Worm (Caenorhabditis elegans) whole organism, late embryonic: ENCODE data around the gene F08H9.2.

ENCODE experiments used
- C08G9.2 ChIP-seq: sonication (generic microtip); optimal IDR thresholded peaks from 2 replicates; lab custom pipeline; 2016; ENCODE audit warnings: mild to moderate bottlenecking, missing genetic modification characterization, moderate library complexity, missing compliant biosample characterization
- F13H6.1 ChIP-seq: sonication (generic microtip); optimal IDR thresholded peaks from 2 replicates; lab custom pipeline; 2016; ENCODE audit warnings: missing genetic modification characterization, missing compliant biosample characterization
- K02D7.2 ChIP-seq: sonication (generic microtip); optimal IDR thresholded peaks from 2 replicates; lab custom pipeline; 2017; ENCODE audit warnings: mild to moderate bottlenecking, missing genetic modification characterization, missing compliant biosample characterization
- K09A11.1 ChIP-seq: sonication (generic microtip); optimal IDR thresholded peaks from 2 replicates; lab custom pipeline; 2017; ENCODE audit warnings: antibody characterized with exemption, mild to moderate bottlenecking, missing genetic modification characterization, missing compliant biosample characterization; ENCODE audit not compliant: insufficient read depth
- ceh-2 ChIP-seq: sonication (generic microtip); optimal IDR thresholded peaks from 2 replicates; lab custom pipeline; 2016; ENCODE audit warnings: missing genotype, missing genetic modification characterization, missing compliant biosample characterization
- ceh-22 ChIP-seq: sonication (generic microtip); optimal IDR thresholded peaks from 2 replicates; lab custom pipeline; 2017; ENCODE audit warnings: missing biosample characterization, missing genetic modification characterization
- ceh-30 ChIP-seq: fragments of 150-350 bp; optimal IDR thresholded peaks from 2 replicates; lab custom pipeline; 2014; ENCODE audit warnings: missing biosample characterization, missing genetic modification characterization
- ceh-31 ChIP-seq: sonication (generic microtip); optimal IDR thresholded peaks from 2 replicates; lab custom pipeline; 2016; ENCODE audit warnings: missing genetic modification characterization, missing compliant biosample characterization
- ceh-34 ChIP-seq: sonication (generic microtip); optimal IDR thresholded peaks from 2 replicates; lab custom pipeline; 2016; ENCODE audit warnings: mild to moderate bottlenecking, missing genetic modification characterization, missing compliant biosample characterization
- ceh-48 ChIP-seq: sonication (generic microtip); optimal IDR thresholded peaks from 2 replicates; lab custom pipeline; 2016; ENCODE audit warnings: missing genetic modification characterization, inconsistent platforms, missing compliant biosample characterization
- ceh-6 ChIP-seq: fragments of 200-800 bp; sonication (Bioruptor generic); optimal IDR thresholded peaks from 2 replicates; lab custom pipeline; 2018; ENCODE audit warnings: mild to moderate bottlenecking, missing genetic modification characterization, missing compliant biosample characterization
- elt-2 ChIP-seq: sonication (generic microtip); optimal IDR thresholded peaks from 2 replicates; lab custom pipeline; 2016; ENCODE audit warnings: missing genetic modification reagents, missing genetic modification characterization, missing compliant biosample characterization
- elt-4 ChIP-seq: sonication (generic microtip); optimal IDR thresholded peaks from 2 replicates; lab custom pipeline; 2016; ENCODE audit warnings: missing genetic modification characterization, missing compliant biosample characterization
- ets-4 ChIP-seq: sonication (generic microtip); optimal IDR thresholded peaks from 2 replicates; lab custom pipeline; 2016; ENCODE audit warnings: missing genetic modification characterization, missing compliant biosample characterization
- eyg-1 ChIP-seq: sonication (generic microtip); optimal IDR thresholded peaks from 2 replicates; lab custom pipeline; 2016; ENCODE audit warnings: missing genotype, missing genetic modification characterization, missing compliant biosample characterization
- fax-1 ChIP-seq: sonication (generic microtip); optimal IDR thresholded peaks from 2 replicates; lab custom pipeline; 2016; ENCODE audit warnings: missing genotype, missing genetic modification characterization, missing compliant biosample characterization
- fkh-6 ChIP-seq: sonication (generic microtip); optimal IDR thresholded peaks from 2 replicates; lab custom pipeline; 2016; ENCODE audit warnings: missing genetic modification characterization, missing compliant biosample characterization
- hlh-13 ChIP-seq: fragments of 200-800 bp; sonication (Bioruptor generic); optimal IDR thresholded peaks from 2 replicates; lab custom pipeline; 2018; ENCODE audit warnings: mild to moderate bottlenecking, missing genetic modification characterization, missing compliant biosample characterization
- hlh-15 ChIP-seq: sonication (generic microtip); optimal IDR thresholded peaks from 2 replicates; lab custom pipeline; 2016; ENCODE audit warnings: missing genetic modification characterization, missing compliant biosample characterization
- hlh-30 ChIP-seq: sonication (generic microtip); optimal IDR thresholded peaks from 2 replicates; lab custom pipeline; 2017; ENCODE audit warnings: antibody characterized with exemption, missing genetic modification characterization, missing compliant biosample characterization; ENCODE audit not compliant: insufficient read depth
- hlh-6 ChIP-seq: sonication (generic microtip); optimal IDR thresholded peaks from 2 replicates; lab custom pipeline; 2016; ENCODE audit warnings: missing genotype, missing genetic modification characterization, missing compliant biosample characterization
- madf-2 ChIP-seq: sonication (generic microtip); optimal IDR thresholded peaks from 2 replicates; lab custom pipeline; 2017; ENCODE audit warnings: missing genetic modification characterization, missing compliant biosample characterization
- mec-3 ChIP-seq: sonication (generic microtip); optimal IDR thresholded peaks from 2 replicates; lab custom pipeline; 2016; ENCODE audit warnings: borderline replicate concordance, missing genetic modification characterization, missing compliant biosample characterization
- nfya-1 ChIP-seq: sonication (generic microtip); optimal IDR thresholded peaks from 2 replicates; lab custom pipeline; 2017; ENCODE audit warnings: missing genetic modification characterization, mild to moderate bottlenecking, missing compliant biosample characterization, antibody characterized with exemption, moderate library complexity
- nhr-11 ChIP-seq: fragments of 150-350 bp; optimal IDR thresholded peaks from 2 replicates; lab custom pipeline; 2014; ENCODE audit warnings: missing biosample characterization, missing genetic modification characterization
- pat-9 ChIP-seq: fragments of 200-800 bp; sonication (Bioruptor generic); optimal IDR thresholded peaks from 2 replicates; lab custom pipeline; 2018; ENCODE audit warnings: mild to moderate bottlenecking, missing genetic modification characterization, moderate library complexity, missing compliant biosample characterization
- pqm-1 ChIP-seq: sonication (generic microtip); optimal IDR thresholded peaks from 2 replicates; lab custom pipeline; 2016; ENCODE audit warnings: missing genetic modification characterization, missing compliant biosample characterization
- rnt-1 ChIP-seq: sonication (generic microtip); optimal IDR thresholded peaks from 2 replicates; lab custom pipeline; 2016; ENCODE audit warnings: missing genetic modification characterization, missing compliant biosample characterization
- tbx-2 ChIP-seq: sonication (generic microtip); optimal IDR thresholded peaks from 2 replicates; lab custom pipeline; 2016; ENCODE audit warnings: missing genetic modification characterization, missing compliant biosample characterization
- unc-42 ChIP-seq: sonication (generic microtip); optimal IDR thresholded peaks from 2 replicates; lab custom pipeline; 2016; ENCODE audit warnings: missing genotype, missing genetic modification characterization, missing compliant biosample characterization
- unc-86 ChIP-seq: sonication (generic microtip); optimal IDR thresholded peaks from 2 replicates; lab custom pipeline; 2016; ENCODE audit warnings: missing genetic modification characterization, missing compliant biosample characterization
- zip-5 ChIP-seq: sonication (generic microtip); optimal IDR thresholded peaks from 2 replicates; lab custom pipeline; 2016; ENCODE audit warnings: missing genetic modification characterization, missing compliant biosample characterization

Gene F08H9.2

DNA sequence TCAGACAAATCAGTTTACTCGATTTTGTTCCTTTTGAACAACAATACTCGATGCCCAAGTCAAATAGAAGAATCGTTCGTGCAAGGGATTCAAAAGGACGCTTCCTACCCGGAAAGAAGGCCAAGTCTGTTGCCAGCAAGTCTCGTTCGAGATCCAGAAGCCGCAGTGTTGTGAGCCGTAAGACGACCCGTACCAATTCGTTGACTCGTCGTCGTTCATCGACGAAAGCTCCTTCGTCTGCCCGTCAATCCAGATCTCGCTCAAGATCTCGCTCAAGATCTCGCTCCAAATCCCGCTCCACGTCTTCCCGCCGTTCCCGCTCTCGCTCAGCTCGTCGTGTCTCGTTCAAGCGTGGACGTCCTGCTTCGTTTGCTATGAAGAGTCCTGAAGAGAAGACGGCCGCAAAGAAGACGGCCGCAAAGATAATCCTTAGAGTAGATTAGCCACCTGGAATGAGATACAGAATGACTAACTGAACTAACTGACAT, at the start of gene F08H9.2:
TSS of gene F08H9.2 (plus strand) at position 51 of the 488 bp plus-strand sequence.
- TF ChIP-seq hlh-15 (tag; lab: Kevin White, UChicago), result no peak
- no peak for TF ChIP-seq unc-86 (tag; lab: Kevin White, UChicago)
- TF ChIP-seq C08G9.2 (tag; lab: Kevin White, UChicago), result no peak
- no peak for TF ChIP-seq pqm-1 (tag; lab: Kevin White, UChicago)
- TF ChIP-seq fax-1 (tag; lab: Kevin White, UChicago), result no peak
- TF ChIP-seq ceh-22 (tag; lab: Kevin White, UChicago), result no peak
- TF ChIP-seq pat-9 (tag; lab: Kevin White, UChicago), result no peak
- TF ChIP-seq zip-5, result no peak
- TF ChIP-seq elt-2, result no peak
- no peak for TF ChIP-seq hlh-13 (GFP tag; lab: Kevin White, UChicago)
- TF ChIP-seq ceh-30 (tag; lab: Kevin White, UChicago), result no peak
- no peak for TF ChIP-seq mec-3 (tag; lab: Kevin White, UChicago)
- TF ChIP-seq ceh-34, result no peak

DNA sequence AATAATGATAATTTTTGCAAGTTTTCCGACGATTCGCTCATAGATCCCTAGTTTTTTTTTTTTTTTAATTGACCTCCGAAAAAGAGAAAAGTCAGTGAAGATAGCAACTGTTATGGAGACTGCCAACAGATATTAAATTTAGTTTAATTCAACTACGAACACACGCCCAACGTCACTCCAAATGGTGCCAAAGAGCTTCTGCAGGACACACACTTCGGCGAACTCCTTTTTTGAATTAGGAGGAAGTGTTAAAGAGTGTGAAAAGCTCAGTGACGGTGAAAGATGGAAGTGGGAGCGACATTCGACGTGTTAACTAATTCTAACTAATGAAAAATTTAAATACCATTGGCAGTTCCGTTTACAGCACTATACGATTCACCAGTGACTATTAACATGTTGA, 48.5 kb upstream of the F08H9.2 start:
- TF ChIP-seq mec-3 (tag; lab: Kevin White, UChicago) (no peak), C08G9.2 (tag; lab: Kevin White, UChicago) (no peak), K02D7.2 (no peak)

DNA sequence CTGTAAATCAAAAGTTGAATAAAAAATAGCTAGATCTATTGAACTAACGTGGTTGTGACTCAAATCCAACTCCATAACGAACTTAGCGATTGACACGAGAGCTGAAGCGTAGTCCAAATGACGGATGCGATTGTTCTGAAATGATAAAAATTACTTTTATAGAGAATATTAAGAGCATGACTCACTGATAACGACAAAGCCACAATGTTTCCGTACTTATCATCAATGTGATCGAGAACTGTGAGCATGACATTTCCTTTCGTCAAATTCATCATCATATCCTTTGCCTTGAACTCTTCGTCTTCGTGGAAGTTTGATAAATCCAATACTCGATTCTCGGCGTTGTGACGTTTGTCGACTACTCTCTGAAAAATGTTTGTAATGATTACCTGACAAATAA, 46.4 kb upstream of the F08H9.2 start:
- TF ChIP-seq madf-2 (tag; lab: Kevin White, UChicago), result no peak
- no peak for TF ChIP-seq ceh-22 (tag; lab: Kevin White, UChicago)
- TF ChIP-seq K09A11.1 (tag; lab: Kevin White, UChicago), result no peak
- no peak for TF ChIP-seq hlh-6
- TF ChIP-seq unc-42, result no peak
- no peak for TF ChIP-seq ets-4 (tag; lab: Kevin White, UChicago)
- no peak for TF ChIP-seq pat-9 (tag; lab: Kevin White, UChicago)
- no peak for TF ChIP-seq rnt-1
- TF ChIP-seq ceh-34, result no peak
- no peak for TF ChIP-seq mec-3 (tag; lab: Kevin White, UChicago)
- no peak for TF ChIP-seq tbx-2 (tag; lab: Kevin White, UChicago)

DNA sequence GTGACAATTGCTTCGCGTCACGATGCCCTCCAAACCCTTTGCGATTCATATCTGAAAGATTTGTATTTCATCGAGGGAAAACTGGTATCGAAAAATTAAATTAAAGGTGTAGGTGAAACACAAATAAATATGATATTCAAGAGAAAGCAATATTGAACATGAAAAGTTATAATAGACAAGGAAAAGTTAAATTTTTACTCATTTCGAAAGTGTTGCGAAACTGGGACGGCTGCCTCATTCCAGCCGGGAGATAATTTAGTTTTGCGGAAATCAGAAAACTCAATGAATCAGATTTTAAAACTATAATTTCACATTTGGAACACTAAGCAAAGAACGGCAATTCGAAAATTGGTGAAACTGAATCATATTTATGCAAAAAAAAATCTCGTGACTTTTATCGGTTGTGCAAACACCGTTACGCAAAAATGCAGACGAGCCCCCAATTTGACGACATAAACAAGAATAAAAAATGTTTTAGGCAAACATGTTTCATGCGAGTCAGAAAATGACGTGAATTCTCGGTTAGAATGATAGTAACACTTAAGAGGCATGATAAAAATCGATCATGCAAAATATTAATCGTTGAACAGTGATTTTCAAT, 45.4 kb upstream of the F08H9.2 start, which contains the start of the genes nxf-1 and C15H11.11:
TSS of gene nxf-1 (minus strand) at position 51 of the 601 bp plus-strand sequence.
TSS of gene C15H11.11 (plus strand) at position 536 of the 601 bp plus-strand sequence.
- peak; percentile 2 for TF ChIP-seq nfya-1 (tag; lab: Kevin White, UChicago)
- TF ChIP-seq fkh-6 (tag; lab: Kevin White, UChicago), result no peak
- peak; percentile 4 for TF ChIP-seq ceh-30 (tag; lab: Kevin White, UChicago)
- TF ChIP-seq nhr-11, result no peak
- peak; percentile 97 for TF ChIP-seq hlh-30
- no peak for TF ChIP-seq eyg-1 (tag; lab: Kevin White, UChicago)
- TF ChIP-seq F13H6.1 (tag; lab: Kevin White, UChicago), result no peak
- peak; percentile 17 for TF ChIP-seq unc-42
- TF ChIP-seq ceh-6 (GFP tag; lab: Kevin White, UChicago), result no peak
- peak; percentile 6 for TF ChIP-seq ceh-31

DNA sequence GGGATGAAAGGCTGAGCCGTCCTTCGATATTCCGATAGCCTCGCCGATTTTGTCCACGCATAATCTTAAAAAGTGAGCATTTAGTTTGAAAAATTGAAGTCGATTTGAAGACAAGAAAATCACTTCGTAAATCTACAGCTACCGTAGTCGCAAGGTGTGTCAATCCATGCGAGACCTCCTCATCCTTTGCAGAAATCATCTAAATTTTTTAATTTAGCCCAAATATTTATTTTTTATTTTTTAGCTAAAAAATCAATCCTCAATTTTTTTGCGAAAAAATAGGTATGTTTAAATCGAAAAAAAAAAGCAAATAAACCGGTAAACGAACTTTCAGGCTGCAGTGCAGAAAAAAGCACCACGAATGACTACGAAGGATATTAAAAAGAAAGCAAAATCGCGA, 42.7 kb upstream of the F08H9.2 start, which contains the start of the genes nxf-2 and set-31:
TSS of gene nxf-2 (minus strand) at position 101 of the 400 bp plus-strand sequence.
TSS of gene set-31 (plus strand) at position 169 of the 400 bp plus-strand sequence.
- TF ChIP-seq elt-4 (tag; lab: Kevin White, UChicago), result no peak
- no peak for TF ChIP-seq ceh-2 (tag; lab: Kevin White, UChicago)
- TF ChIP-seq ceh-48 (tag; lab: Kevin White, UChicago), result no peak
